Worm (Caenorhabditis elegans) whole organism, dauer: ENCODE data around the gene paic-1.

Experiments
- unc-62 ChIP-seq: sonication (generic microtip); optimal IDR thresholded peaks from 2 replicates; lab custom pipeline; 2017; ENCODE audit warnings: missing biosample characterization, missing genetic modification reagents, missing genetic modification characterization

paic-1 gene

DNA sequence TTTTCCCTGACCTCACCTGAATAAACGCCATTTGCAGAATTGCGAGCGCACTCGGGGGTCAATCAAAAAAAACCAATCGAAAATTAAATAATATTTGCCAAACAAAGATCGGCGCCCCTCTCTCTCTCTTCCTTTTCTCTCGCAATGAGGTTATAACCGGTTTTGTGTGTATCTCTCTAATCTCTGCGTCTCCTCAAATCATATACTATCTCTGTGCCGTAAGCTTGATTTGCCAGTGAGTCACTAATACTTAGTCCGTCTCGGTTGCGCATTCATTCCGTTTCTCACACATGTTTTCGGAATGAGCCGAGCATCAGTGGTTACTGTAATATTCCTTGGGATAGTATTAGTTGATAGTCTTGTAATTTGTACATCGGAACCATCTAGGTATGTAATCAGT lies 10.2 kb downstream of the paic-1 start:
- no peak for TF ChIP-seq unc-62

- no peak for TF ChIP-seq unc-62
Measured at ce11 chrII:4359219-4359618, 13.1 kb downstream of the paic-1 start.

- TF ChIP-seq unc-62: no peak
Measured at ce11 chrII:4358765-4359164, 13.6 kb downstream of the paic-1 start, which contains the start of gene lat-2. lat-2 (plus strand) TSS chrII:4359065.

DNA sequence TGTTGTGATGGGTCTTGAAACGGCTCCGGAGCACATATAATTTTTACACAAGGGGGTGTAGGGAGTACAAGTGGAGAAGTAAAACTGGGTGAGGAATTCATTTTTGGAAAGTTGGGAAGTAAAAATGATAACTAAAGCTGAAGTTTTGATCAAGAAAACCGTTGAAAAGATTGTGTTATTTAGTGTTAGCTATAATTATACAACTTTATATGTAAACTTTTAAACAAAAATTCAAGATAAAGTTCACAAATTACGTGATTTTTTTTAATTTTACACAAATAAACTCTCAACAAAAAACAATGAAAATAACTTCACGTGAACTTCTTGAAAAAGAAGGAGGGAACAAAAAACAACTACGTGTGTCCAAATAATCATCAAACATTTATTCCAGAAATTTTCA lies 17.1 kb downstream of the paic-1 start, which contains the start of the genes H20J04.7 and H20J04.1:
Gene H20J04.7 (minus strand): TSS at position 101 of the 400 bp plus-strand sequence.
Gene H20J04.1 (plus strand): TSS at position 397 of the 400 bp plus-strand sequence.
- no peak for TF ChIP-seq unc-62

DNA sequence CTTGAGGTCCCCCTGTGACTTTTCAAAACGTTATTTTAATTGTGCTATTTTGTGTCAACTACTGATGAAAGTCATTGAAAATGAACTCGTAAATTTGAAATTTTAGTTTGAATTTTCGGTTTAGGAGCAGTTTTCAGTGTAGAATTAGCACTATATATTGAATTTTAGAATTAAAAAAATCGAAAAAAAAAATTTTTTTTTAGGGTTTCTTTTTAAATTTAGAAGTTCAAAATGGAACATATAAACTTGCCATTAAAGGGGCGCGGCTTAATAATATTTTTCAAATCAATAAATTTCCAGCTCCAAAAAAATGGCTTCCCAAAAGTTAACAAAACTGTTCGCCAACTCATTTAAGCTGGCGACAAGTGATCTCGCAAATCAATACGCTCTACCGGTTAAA lies 21.4 kb downstream of the paic-1 start, which contains the start of gene H20J04.9:
Gene H20J04.9 (plus strand): TSS at position 301 of the 400 bp plus-strand sequence.
- no peak for TF ChIP-seq unc-62

DNA sequence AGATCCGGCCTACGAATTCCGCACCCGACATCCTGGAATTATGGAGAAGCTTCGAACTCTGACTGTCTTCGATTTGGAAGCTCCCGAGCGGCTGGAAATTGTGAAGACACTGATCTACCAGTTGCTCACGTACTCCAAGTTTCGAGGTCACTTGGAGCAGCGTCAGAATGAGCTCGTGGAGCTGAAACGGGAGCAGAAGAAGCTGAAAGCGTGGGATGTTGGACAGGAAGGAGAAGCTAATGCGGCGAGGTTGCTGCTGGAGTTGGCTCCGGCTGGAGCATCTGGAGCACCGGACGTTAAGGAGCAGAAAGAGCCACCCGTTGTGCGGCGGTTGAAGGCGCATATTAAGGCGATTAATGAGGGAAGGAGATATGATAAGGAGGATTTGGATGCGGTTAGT lies 28.0 kb downstream of the paic-1 start:
- no peak for TF ChIP-seq unc-62

- TF ChIP-seq unc-62: no peak
Measured at ce11 chrII:4341484-4341883, 30.8 kb downstream of the paic-1 start.

DNA sequence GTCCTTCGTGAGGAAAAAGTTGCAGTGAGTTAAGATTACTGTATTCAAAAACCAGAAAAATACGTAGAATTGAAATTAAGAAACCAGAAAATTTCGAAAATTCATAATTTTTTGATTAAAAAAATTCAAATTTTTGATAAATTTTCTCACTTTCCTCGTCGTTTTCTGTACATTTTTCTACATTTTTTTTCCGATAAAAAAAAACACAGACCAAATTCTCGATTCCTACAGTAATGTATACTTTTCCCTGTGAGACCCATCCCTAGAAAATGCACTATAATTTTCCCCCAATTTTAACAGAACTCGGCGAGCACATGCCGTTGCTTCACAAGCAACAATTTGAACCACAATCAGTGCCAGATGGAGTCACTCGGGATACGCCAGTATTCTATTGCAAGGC lies 32.4 kb downstream of the paic-1 start, which contains the start of gene athp-2:
Gene athp-2 (plus strand): TSS at position 301 of the 400 bp plus-strand sequence.
- no peak for TF ChIP-seq unc-62

- no peak for TF ChIP-seq unc-62
Measured at ce11 chrII:4337731-4338130, 34.6 kb downstream of the paic-1 start.

DNA sequence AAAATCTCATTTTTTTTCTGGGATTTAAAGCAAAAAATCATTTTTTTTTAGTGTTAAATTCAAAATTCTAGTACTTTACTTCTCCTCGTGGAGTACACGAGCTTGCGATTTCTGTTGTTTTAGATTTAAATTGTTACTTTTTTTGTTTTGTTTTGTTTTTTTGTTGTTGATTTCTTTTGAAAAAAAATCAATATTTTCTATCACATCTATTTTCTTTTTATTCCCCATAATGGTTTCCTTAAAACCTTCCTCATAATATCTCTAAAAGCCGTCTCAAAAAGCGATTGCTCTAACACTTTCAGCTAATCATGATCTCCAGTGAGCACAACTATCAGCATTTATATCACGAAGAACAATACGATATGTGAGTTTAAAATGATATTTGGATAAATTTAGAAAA lies 37.9 kb downstream of the paic-1 start, which contains the start of gene madf-3:
Gene madf-3 (plus strand): TSS at position 301 of the 400 bp plus-strand sequence.
- TF ChIP-seq unc-62: no peak

- no peak for TF ChIP-seq unc-62
Measured at ce11 chrII:4328716-4329115, 43.6 kb downstream of the paic-1 start, which contains the start of gene H20J04.4. H20J04.4 (plus strand) TSS chrII:4329016.

- no peak for TF ChIP-seq unc-62
Measured at ce11 chrII:4326420-4326819, 45.9 kb downstream of the paic-1 start, which contains the start of gene pfd-2. pfd-2 (plus strand) TSS chrII:4326720.

DNA sequence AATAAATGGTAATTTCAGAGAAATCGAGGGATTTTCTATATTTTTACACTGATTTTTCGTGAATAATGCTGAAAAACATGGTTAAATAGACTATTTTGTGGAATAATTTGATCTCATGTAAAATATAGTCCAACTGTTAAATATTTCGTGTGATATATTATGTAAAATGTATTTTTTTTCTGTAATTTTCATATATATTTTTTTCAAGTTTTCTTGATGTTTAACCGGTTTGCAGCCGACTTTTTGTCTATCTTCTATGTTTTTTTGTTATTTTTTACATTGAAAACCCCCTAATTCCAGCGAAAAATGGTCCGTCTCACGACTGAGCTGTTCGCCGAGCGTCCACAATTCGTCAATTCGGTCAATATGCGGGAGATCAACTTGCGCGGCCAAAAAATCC lies 48.3 kb downstream of the paic-1 start, which contains the start of gene mog-2:
Gene mog-2 (plus strand): TSS at position 301 of the 400 bp plus-strand sequence.
- no peak for TF ChIP-seq unc-62

- no peak for TF ChIP-seq unc-62
Measured at ce11 chrII:4322871-4323270, 49.5 kb downstream of the paic-1 start, which contains the start of gene H20J04.6. H20J04.6 (plus strand) TSS chrII:4323256.

DNA sequence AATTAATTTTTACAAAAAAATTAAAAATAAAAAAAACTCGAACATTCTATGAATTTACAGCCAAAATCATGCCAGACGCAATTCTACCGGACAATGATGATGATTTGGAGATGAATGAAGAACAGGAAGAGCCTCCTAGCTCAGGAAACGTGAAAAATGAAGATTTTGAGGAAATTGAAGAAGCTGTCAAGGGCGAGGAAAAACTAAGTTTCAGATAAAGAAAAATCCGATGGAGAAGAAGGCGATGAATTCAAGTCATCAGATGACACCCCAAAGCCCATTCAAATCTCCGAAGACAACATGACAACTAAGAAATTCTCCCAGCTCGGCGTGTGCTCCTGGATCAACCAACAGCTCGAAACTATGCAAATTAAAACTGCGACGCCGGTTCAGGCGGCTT lies 50.6 kb downstream of the paic-1 start, which contains the start of gene Y52E8A.1:
Gene Y52E8A.1 (plus strand): TSS at position 301 of the 400 bp plus-strand sequence.
- no peak for TF ChIP-seq unc-62

- TF ChIP-seq unc-62: no peak
Measured at ce11 chrII:4320455-4320854, 51.9 kb downstream of the paic-1 start, which contains the start of gene Y52E8A.2. Y52E8A.2 (plus strand) TSS chrII:4320836.
